Worm (Caenorhabditis elegans) whole organism, dauer: ENCODE data around the gene B0416.7.

Experiments used
- unc-62 ChIP-seq: sonication (generic microtip); optimal IDR thresholded peaks from 2 replicates; lab custom pipeline; 2017; ENCODE audit warnings: missing biosample characterization, missing genetic modification reagents, missing genetic modification characterization

Gene B0416.7

ce11 chrX:9297834-9298233 is at the start of gene B0416.7:
B0416.7 (minus strand) TSS chrX:9297934.
- TF ChIP-seq unc-62 (GFP tag; lab: Kevin White, UChicago), result no peak

ce11 chrX:9338375-9338774 is 40.6 kb upstream of the B0416.7 start, which contains the start of gene apa-2:
apa-2 (plus strand) TSS chrX:9338675.
- TF ChIP-seq unc-62 (GFP tag; lab: Kevin White, UChicago), result no peak

DNA sequence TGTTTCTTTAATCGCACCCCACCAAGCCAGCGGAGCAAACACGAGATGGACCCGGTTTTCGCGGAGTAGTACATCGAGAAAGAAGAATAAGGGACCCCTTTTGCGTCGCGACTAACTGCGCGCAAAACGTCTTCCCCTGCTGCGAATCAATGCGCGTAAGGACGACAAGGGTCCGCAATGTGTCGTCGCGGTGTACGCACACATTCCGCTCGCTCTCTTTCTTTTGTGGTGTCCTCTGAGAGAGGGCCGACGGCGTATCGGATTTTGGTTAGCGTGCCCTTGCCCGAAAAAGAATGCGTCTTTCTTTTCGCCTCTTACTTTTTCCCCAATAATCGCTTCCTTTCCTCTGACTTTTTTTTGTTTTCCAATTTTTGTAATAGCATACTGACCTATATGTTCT is 40.1 kb upstream of the B0416.7 start:
- TF ChIP-seq unc-62 (GFP tag; lab: Kevin White, UChicago), result no peak

- TF ChIP-seq unc-62 (GFP tag; lab: Kevin White, UChicago), result no peak
Observed at ce11 chrX:9336227-9336626, 38.5 kb upstream of the B0416.7 start.

ce11 chrX:9330721-9331212 is 33.0 kb upstream of the B0416.7 start, which contains the start of gene T20B5.2:
T20B5.2 (plus strand) TSS chrX:9331162.
- TF ChIP-seq unc-62 (GFP tag; lab: Kevin White, UChicago), result no peak

- no peak for TF ChIP-seq unc-62 (GFP tag; lab: Kevin White, UChicago)
Observed at ce11 chrX:9324962-9325361, 27.2 kb upstream of the B0416.7 start.

DNA sequence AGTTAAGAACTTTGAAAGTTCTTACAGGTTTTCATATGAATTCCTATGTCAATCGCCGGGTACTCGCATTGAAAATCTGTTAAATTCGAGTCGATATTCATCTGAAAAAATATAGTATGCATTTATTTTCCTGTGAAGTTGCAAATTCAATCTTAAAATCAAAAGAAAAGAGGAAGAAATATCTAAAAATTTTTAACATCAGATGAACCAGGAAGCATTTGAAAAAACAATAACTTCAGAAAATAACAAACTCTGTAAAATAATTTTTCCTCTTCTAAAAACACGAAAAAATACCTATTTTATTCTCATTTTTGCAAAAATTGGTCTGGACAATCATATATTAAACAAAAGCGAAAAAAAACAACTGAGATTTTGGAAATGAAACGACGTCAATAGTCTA is 21.3 kb upstream of the B0416.7 start, which contains the start of gene npr-7:
Gene npr-7, minus strand, starts transcription at position 101 of the 400 bp plus-strand sequence.
- TF ChIP-seq unc-62 (GFP tag; lab: Kevin White, UChicago), result no peak

DNA sequence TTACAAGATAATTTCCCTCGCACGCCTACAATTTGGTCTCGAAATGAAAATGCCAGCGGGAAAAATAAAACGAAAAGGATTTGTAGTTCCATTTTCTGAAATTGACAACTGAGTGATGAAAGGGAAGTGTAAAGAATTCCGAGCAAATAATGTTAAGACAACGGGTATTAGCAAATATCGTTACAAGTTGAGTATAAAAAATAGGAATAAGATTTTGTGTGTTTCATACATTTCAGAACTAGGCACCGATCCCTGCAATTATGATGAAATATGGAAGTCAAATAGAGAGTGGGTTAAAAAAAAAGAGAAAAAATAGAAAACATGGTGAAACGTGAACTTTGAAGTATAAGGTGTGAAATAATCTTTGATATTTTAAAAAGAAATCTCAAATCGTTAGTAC is 16.7 kb upstream of the B0416.7 start, which contains the start of gene ttr-38:
Gene ttr-38, minus strand, starts transcription at position 101 of the 400 bp plus-strand sequence.
- no peak for TF ChIP-seq unc-62 (GFP tag; lab: Kevin White, UChicago)

- TF ChIP-seq unc-62 (GFP tag; lab: Kevin White, UChicago), result no peak
Observed at ce11 chrX:9311225-9311624, 13.5 kb upstream of the B0416.7 start, which contains the start of gene H29C22.1. H29C22.1 (minus strand) TSS chrX:9311325.

DNA sequence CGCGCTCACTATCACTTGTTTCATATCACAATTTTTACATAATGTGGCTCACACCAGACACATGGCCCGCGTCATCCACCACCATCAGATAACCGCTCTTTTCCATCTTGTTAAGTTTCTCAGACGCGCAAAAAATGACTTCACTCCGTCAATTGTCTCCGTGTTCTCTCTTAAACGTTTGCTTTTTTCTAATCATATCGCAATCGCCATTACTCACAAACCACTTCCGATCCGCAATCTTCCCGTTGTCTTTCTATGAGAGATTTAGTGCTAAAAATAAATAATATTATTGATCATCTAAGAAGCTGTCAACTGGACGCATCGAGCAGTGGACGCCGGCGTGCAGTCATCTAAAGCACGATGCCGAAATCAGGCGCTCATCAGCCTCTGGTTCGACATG is 5.7 kb upstream of the B0416.7 start, which contains the start of gene tmc-2:
Gene tmc-2, plus strand, starts transcription at position 301 of the 400 bp plus-strand sequence.
- no peak for TF ChIP-seq unc-62 (GFP tag; lab: Kevin White, UChicago)

DNA sequence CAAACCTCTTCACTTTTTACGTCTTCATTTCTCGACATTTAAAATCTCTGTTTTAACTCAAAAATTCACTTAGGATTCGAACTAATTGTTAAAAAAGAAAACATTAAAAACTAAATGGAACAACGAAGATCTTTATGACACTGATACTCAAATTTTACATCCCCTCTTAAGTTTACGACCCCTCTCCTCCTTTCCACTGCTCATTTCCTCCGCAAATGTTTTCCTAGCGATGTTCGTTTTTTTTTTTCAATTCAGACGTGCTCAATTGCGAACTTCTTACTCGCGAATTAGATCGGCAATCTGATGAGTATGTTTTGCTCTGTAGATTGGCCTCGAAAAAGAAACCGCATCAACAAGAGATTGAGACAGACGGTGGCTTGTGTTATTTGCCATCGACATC is 5.0 kb upstream of the B0416.7 start:
- TF ChIP-seq unc-62 (GFP tag; lab: Kevin White, UChicago), result no peak

DNA sequence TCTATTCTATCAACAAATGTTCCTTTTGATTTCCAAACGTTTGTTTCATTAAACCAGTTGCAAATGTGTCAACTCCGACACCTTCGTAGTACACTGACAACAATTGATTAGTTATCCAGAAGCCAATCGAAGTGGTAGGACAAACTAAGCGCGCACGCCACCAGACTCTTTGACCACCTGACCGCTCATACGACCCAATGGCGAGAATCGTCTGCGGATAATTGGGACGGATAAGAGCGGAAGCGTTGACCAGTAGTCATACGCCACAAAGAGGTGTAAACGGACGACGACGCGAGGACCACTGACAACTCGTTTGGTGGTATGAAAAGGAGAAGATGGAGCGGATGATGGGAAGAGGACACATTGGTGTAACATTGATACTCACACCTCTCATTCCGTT is 2.6 kb upstream of the B0416.7 start:
- TF ChIP-seq unc-62 (GFP tag; lab: Kevin White, UChicago), result no peak

DNA sequence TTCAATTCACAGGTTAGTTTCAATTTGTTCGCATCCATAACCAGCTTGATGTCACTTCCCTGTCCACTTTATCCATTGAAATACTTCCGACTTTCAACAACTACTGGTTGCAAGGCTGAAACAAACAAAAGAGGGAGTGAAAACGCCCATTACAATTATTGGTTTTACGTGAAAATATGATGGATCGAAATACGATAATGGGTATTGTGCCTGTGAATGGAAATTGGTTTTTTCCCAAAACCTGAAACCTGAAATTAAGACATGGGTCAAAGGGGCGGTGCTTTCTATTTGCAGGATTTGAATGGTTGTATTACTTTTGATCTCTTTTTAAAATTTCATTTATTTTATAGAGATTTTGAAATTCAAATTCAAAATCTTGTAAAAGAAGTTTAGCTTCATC is 1.1 kb upstream of the B0416.7 start, which contains the start of gene B0416.2:
Gene B0416.2, plus strand, starts transcription at position 301 of the 400 bp plus-strand sequence.
- TF ChIP-seq unc-62 (GFP tag; lab: Kevin White, UChicago), result no peak

DNA sequence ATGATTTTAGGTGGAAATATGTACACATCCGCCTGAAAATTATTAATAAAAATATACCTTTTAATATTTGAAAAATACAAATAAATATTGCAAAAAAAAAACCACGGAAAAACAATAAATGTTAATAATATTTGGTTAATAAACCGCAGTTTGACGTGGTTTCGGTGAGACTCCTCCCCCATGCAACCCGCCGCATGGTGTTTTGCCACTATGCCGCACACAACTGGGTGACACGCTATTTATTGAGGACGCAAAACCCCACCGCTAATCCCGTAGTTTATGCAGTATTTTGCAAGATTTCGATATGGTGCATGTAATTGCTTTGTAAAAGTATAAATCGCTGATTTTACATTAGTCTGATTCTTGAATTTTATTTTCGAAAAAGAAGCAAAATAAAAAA is 1.1 kb downstream of the B0416.7 start, which contains the start of gene gly-13:
Gene gly-13, minus strand, starts transcription at position 32 of the 400 bp plus-strand sequence.
- no peak for TF ChIP-seq unc-62 (GFP tag; lab: Kevin White, UChicago)

DNA sequence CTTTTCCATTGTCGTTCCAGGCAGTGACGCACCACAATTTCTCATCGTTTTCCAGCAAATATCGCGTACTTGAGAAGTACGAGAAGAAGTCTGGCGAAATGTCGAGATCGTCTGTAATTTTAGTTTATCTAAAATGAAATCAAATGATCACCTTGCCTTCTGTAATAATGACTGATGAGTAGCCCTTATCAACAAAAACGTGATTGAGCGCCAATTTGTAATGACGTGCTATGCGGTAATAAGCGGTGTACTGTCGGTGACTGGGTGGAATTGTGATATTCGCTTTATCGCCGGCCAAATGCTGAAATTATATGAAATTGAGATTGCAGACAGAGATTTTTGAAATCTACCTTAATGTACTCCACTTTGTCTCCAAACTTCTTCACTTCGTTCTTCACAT is 2.3 kb downstream of the B0416.7 start:
- TF ChIP-seq unc-62 (GFP tag; lab: Kevin White, UChicago), result no peak

ce11 chrX:9291345-9291744 is 6.4 kb downstream of the B0416.7 start, which contains the start of gene B0416.3:
B0416.3 (plus strand) TSS chrX:9291645.
- TF ChIP-seq unc-62 (GFP tag; lab: Kevin White, UChicago), result no peak

DNA sequence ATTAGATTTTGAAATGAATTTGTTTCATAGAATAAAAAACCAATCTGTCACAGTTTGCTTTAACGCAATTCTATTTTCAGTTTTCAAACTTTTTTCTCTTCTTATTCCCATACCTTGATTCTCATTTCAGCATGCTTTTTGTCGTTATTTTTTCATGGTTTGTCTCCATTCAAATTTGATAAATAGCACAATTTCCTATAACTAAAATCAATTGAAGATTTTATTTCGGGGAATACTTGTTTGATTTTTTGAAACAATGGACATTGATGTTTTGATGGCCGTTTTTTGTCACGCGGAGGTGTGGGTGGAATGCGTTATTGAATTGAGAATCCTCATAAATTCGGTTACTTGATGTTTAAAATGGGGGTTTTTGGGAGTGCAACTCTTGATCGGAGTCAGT is 14.7 kb downstream of the B0416.7 start, which contains the start of gene B0416.11:
Gene B0416.11, minus strand, starts transcription at position 101 of the 400 bp plus-strand sequence.
- TF ChIP-seq unc-62 (GFP tag; lab: Kevin White, UChicago), result no peak
